Fruit fly (Drosophila melanogaster): ENCODE data around the gene Gr10a.
A peak's percentile ranks its signal among the peaks of the same experiment; 100 is the strongest.

The Gr10a gene

DNA sequence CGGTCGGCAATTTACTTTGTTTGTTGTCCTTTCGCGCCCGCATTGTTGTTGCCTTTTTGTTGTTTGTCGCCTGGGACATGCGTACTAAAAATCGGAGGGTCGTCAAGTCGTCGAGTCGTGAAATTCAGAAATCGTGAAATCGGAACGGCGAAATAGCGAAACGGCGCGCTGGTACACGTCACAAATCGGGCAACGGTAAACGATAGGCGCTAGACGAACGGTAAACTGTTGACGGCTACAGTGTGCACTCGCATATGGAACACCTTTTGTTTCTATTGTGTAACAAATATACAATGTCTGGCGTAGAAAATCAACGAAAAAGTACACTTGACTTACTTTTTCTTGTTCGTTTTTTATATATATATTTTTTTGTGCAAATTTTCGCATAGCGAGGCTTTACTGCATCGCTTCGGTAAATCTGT is 33.2 kb downstream of the Gr10a start (continued):
- no peak for TF ChIP-seq sna (GFP tag; IDR thresholded peaks at IDR 0.05; ENCODE audit: partially characterized antibody)
- TF ChIP-seq CG4328 (GFP tag; optimal IDR thresholded peaks at IDR 0.05) = peak; percentile 33
- TF ChIP-seq vfl (GFP tag; optimal IDR thresholded peaks at IDR 0.05) = peak; percentile 47
- TF ChIP-seq CG3726 (GFP tag; IDR thresholded peaks at IDR 0.05) = peak; percentile 61; the same call in 1 of the 3 replicates
- TF ChIP-seq pita (GFP tag; optimal IDR thresholded peaks at IDR 0.05) = no peak
- TF ChIP-seq CG1647 (GFP tag; optimal IDR thresholded peaks at IDR 0.05) = peak; percentile 29
- TF ChIP-seq CG6683 (GFP tag; optimal IDR thresholded peaks at IDR 0.05) = peak; percentile 42
- peak; percentile 42; the same call in 1 of the 3 replicates for TF ChIP-seq CG7357 (GFP tag; IDR thresholded peaks at IDR 0.05)
- TF ChIP-seq CG8388 (GFP tag; optimal IDR thresholded peaks at IDR 0.05) = no peak
- peak; percentile 21 for TF ChIP-seq az2 (GFP tag; optimal IDR thresholded peaks at IDR 0.05)
- peak; percentile 69 for TF ChIP-seq unpg (GFP tag; optimal IDR thresholded peaks at IDR 0.05)
- no peak for TF ChIP-seq CG7271 (tag; optimal IDR thresholded peaks at IDR 0.05)
- TF ChIP-seq grn (GFP tag; optimal IDR thresholded peaks at IDR 0.05) = no peak
- TF ChIP-seq CG11093 (GFP tag; IDR thresholded peaks at IDR 0.05) = peak; percentile 56; the same call in 1 of the 3 replicates
- TF ChIP-seq CG33557 (GFP tag; optimal IDR thresholded peaks at IDR 0.05) = no peak
- TF ChIP-seq Stat92E (GFP tag; optimal IDR thresholded peaks at IDR 0.05) = no peak
- TF ChIP-seq tx (GFP tag; optimal IDR thresholded peaks at IDR 0.05) = peak; percentile 7
- peak; percentile 75 for TF ChIP-seq gem (tag; optimal IDR thresholded peaks at IDR 0.05)
- peak; percentile 83 for TF ChIP-seq vvl (GFP tag; IDR thresholded peaks at IDR 0.05)
- TF ChIP-seq CG13894 (tag; optimal IDR thresholded peaks at IDR 0.05) = peak; percentile 81
- peak; percentile 45 for TF ChIP-seq CG18011 (GFP tag; optimal IDR thresholded peaks at IDR 0.05)
- peak; percentile 25 to 70 for TF ChIP-seq Hr51 (GFP tag; optimal IDR thresholded peaks at IDR 0.05)
- peak; percentile 49 for TF ChIP-seq zfh2 (GFP tag; optimal IDR thresholded peaks at IDR 0.05)
- TF ChIP-seq CG1024 (GFP tag; IDR thresholded peaks at IDR 0.05) = peak; percentile 32; the same call in 1 of the 2 replicates
- peak; percentile 50 for TF ChIP-seq Chrac-16 (GFP tag; optimal IDR thresholded peaks at IDR 0.05)
- no peak for TF ChIP-seq bowl (GFP tag; IDR thresholded peaks at IDR 0.05)
- TF ChIP-seq Bteb2 (GFP tag; optimal IDR thresholded peaks at IDR 0.05) = peak; percentile 34
- TF ChIP-seq CG14014 (GFP tag; IDR thresholded peaks at IDR 0.05) = peak; percentile 90
- peak; percentile 57 for TF ChIP-seq gro (GFP tag; optimal IDR thresholded peaks at IDR 0.05)
- TF ChIP-seq CG12219 (GFP tag; optimal IDR thresholded peaks at IDR 0.05) = peak; percentile 30
- TF ChIP-seq zen (tag; optimal IDR thresholded peaks at IDR 0.05) = peak; percentile 6
- TF ChIP-seq Oaz (GFP tag; IDR thresholded peaks at IDR 0.05) = peak; percentile 64
- TF ChIP-seq dmrt99B (tag; optimal IDR thresholded peaks at IDR 0.05) = peak; percentile 76
- TF ChIP-seq cad (GFP tag; optimal IDR thresholded peaks at IDR 0.05) = no peak
- no peak for TF ChIP-seq CG14710 (tag; optimal IDR thresholded peaks at IDR 0.05)
- TF ChIP-seq otp (GFP tag; IDR thresholded peaks at IDR 0.05) = no peak
- no peak for TF ChIP-seq yki (optimal IDR thresholded peaks at IDR 0.05)
- peak; percentile 76; the same call in 3 of the 4 replicates for TF ChIP-seq Gug (GFP tag; IDR thresholded peaks at IDR 0.05)
- TF ChIP-seq shn (GFP tag; optimal IDR thresholded peaks at IDR 0.05) = no peak
- peak; percentile 68 for TF ChIP-seq danr (GFP tag; IDR thresholded peaks at IDR 0.05)
- no peak for TF ChIP-seq fd102C (GFP tag; optimal IDR thresholded peaks at IDR 0.05)
- TF ChIP-seq CG31441 (GFP tag; IDR thresholded peaks at IDR 0.05) = peak; percentile 60; the same call in 1 of the 2 replicates
- no peak for TF ChIP-seq Mad (GFP tag; optimal IDR thresholded peaks at IDR 0.05)
- TF ChIP-seq CG18619 (GFP tag; optimal IDR thresholded peaks at IDR 0.05) = peak; percentile 63
- TF ChIP-seq NFAT (GFP tag; IDR thresholded peaks at IDR 0.05) = peak; percentile 71; the same call in 1 of the 2 replicates
- TF ChIP-seq dysf (GFP tag; IDR thresholded peaks at IDR 0.05) = peak; percentile 86
- no peak for TF ChIP-seq Hr78 (GFP tag; optimal IDR thresholded peaks at IDR 0.05)
- TF ChIP-seq Six4 (GFP tag; optimal IDR thresholded peaks at IDR 0.05) = no peak
- TF ChIP-seq tio (GFP tag; optimal IDR thresholded peaks at IDR 0.05) = peak; percentile 42
- TF ChIP-seq org-1 (GFP tag; optimal IDR thresholded peaks at IDR 0.05) = peak; percentile 54
- peak; percentile 42 for TF ChIP-seq Max (GFP tag; optimal IDR thresholded peaks at IDR 0.05)
